Worm (Caenorhabditis elegans): ENCODE data around the gene srh-281.

The srh-281 gene

DNA sequence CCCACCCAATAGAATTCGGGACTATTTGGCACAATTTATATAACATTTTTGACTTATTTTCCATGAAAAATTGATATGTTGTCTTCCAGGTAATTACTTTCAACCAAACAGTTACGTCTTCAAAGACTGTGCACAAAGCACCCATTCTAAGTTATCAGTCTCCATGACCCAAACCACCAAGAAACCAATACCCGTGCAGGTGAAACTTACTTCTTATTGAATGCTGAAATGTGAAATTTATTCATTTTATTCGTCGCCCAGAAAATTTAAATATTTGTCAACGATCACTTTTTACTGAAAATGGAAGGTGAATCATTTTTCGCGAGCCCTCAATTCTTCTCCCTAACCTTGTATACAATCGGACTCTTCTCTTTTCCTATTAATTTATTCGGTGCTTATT is at the start of gene srh-281:
srh-281 (plus strand) TSS at position 301 of the 400 bp plus-strand sequence.
- TF ChIP-seq ceh-36 (tag; optimal IDR thresholded peaks at IDR 0.05) (no peak), F13C5.2 (tag; optimal IDR thresholded peaks at IDR 0.05) (no peak), ets-7 (tag; optimal IDR thresholded peaks at IDR 0.05) (no peak), ceh-13 (GFP tag; optimal IDR thresholded peaks at IDR 0.05) (no peak), tbx-11 (GFP tag; IDR thresholded peaks at IDR 0.05) (no peak), tra-4 (tag; optimal IDR thresholded peaks at IDR 0.05) (no peak), tbx-37 (GFP tag; conservative IDR thresholded peaks at IDR 0.05) (no peak), sea-1 (GFP tag; conservative IDR thresholded peaks at IDR 0.05) (no peak), flt-1 (GFP tag; IDR thresholded peaks at IDR 0.05) (no peak), ama-1 (optimal IDR thresholded peaks at IDR 0.05) (no peak), hmg-4 (GFP tag; optimal IDR thresholded peaks at IDR 0.05) (no peak), hmbx-1 (tag; optimal IDR thresholded peaks at IDR 0.05) (no peak), hnd-1 (tag; optimal IDR thresholded peaks at IDR 0.05) (no peak), scrt-1 (GFP tag; IDR thresholded peaks at IDR 0.05) (no peak), B0310.2 (tag; optimal IDR thresholded peaks at IDR 0.05) (no peak), aly-1 (tag; optimal IDR thresholded peaks at IDR 0.05) (no peak), pes-1 (GFP tag; IDR thresholded peaks at IDR 0.05) (no peak)

DNA sequence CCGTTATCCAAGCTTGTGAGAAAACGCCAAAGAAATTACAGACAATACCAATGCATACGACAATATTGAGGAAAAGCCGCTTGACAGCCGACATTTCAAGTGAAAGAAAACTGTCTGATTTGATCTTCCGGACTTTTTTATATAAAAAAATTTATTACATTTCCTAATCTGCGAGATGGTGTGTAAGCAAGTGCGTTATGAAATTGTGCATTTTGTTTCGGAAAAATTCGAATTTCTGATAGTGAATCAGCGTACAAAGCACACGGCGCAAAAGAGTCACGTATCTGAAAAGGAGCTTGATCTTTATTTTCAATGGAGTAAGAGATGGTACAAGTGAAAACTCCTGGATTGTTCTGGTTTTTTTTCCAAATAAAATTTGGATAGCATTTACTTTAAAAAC is 49.5 kb upstream of the srh-281 start, which contains the start of gene clc-32:
clc-32 (minus strand) TSS at position 101 of the 400 bp plus-strand sequence.
- TF ChIP-seq tbx-11 (GFP tag; IDR thresholded peaks at IDR 0.05) (no peak), tbx-37 (GFP tag; conservative IDR thresholded peaks at IDR 0.05) (no peak), ama-1 (optimal IDR thresholded peaks at IDR 0.05) (no peak), F13C5.2 (tag; optimal IDR thresholded peaks at IDR 0.05) (no peak), scrt-1 (GFP tag; IDR thresholded peaks at IDR 0.05) (no peak), sea-1 (GFP tag; conservative IDR thresholded peaks at IDR 0.05) (no peak), ceh-13 (GFP tag; optimal IDR thresholded peaks at IDR 0.05) (no peak), hnd-1 (tag; optimal IDR thresholded peaks at IDR 0.05) (no peak), hmbx-1 (tag; optimal IDR thresholded peaks at IDR 0.05) (no peak), ceh-36 (tag; optimal IDR thresholded peaks at IDR 0.05) (no peak), B0310.2 (tag; optimal IDR thresholded peaks at IDR 0.05) (no peak), hmg-4 (GFP tag; optimal IDR thresholded peaks at IDR 0.05) (no peak), ets-7 (tag; optimal IDR thresholded peaks at IDR 0.05) (no peak), tra-4 (tag; optimal IDR thresholded peaks at IDR 0.05) (no peak)

DNA sequence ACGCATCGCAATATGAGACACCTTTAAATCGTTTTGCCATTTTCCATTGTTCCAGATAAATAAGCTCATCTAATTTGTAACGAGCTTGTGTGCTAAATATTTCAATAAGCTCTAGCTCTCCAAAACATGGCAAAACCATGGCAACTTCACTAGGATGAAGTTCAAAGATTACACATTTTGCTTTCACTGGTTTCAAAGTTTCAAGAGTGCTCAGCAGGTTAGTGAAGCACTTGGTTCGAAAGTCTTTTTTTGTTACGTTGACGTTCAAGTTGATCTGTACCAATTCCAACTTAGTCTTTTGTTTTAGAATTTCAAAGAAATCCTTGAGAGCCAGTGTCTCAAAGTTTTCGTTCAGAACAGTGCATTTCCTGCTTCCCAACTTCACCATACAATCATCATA is 48.2 kb upstream of the srh-281 start, which contains the start of gene fbxa-18:
fbxa-18 (plus strand) TSS at position 301 of the 400 bp plus-strand sequence.
- no peak for TF ChIP-seq ceh-36 (tag; optimal IDR thresholded peaks at IDR 0.05)
- no peak for TF ChIP-seq ceh-13 (GFP tag; optimal IDR thresholded peaks at IDR 0.05)
- TF ChIP-seq flt-1 (GFP tag; IDR thresholded peaks at IDR 0.05) = no peak
- no peak for TF ChIP-seq ama-1 (optimal IDR thresholded peaks at IDR 0.05)
- no peak for TF ChIP-seq scrt-1 (GFP tag; IDR thresholded peaks at IDR 0.05)
- no peak for TF ChIP-seq hnd-1 (tag; optimal IDR thresholded peaks at IDR 0.05)
- no peak for TF ChIP-seq aly-1 (tag; optimal IDR thresholded peaks at IDR 0.05)
- no peak for TF ChIP-seq tbx-37 (GFP tag; conservative IDR thresholded peaks at IDR 0.05)
- no peak for TF ChIP-seq hmbx-1 (tag; optimal IDR thresholded peaks at IDR 0.05)
- no peak for TF ChIP-seq hmg-4 (GFP tag; optimal IDR thresholded peaks at IDR 0.05)
- no peak for TF ChIP-seq tbx-11 (GFP tag; IDR thresholded peaks at IDR 0.05)

DNA sequence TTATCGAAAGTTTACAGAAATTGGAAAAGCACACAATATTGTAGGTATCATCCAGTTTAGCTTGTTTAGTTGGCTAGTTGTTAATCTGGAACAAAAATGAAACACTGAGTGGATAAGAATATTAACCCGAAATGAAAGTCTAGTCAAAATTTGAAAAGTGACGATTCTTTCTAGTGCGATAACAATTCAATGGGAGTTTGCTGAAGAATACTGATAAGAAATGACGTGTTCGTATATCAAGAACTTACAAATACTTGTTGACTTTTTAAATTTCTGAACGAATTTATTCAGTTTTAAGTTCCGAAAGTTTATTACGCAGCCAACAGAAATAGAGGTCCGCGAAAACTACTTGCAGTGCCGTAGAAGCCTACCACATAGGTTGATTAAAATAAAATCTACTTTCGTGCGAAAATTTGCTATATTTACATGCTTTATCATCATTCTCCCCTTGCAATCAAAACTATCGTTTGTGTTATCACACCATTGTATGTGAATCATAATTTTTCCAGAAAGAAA is 47.5 kb upstream of the srh-281 start, which contains the start of gene fbxa-88:
fbxa-88 (minus strand) TSS at position 51 of the 516 bp plus-strand sequence.
- no peak for TF ChIP-seq F13C5.2 (tag; optimal IDR thresholded peaks at IDR 0.05)

DNA sequence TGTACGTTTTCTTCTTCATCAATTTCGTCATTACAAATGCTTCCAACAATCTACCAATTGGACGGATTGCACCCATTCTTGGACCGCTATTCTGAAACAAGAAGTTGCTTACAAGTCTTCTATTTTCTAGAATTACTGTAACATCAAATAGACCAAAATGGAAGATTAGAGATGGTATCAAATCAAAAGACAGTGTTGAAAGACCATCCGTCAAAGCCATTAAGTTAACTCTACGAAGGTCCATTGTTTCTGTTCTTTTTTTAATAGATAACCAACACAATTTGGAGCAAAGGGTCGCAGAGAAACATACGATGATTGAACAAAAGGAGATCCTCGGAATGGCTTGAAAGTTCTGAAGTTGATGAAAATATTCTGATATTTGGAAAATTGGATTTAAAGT is 45.6 kb upstream of the srh-281 start:
- TF ChIP-seq tbx-37 (GFP tag; conservative IDR thresholded peaks at IDR 0.05) (no peak), ceh-36 (tag; optimal IDR thresholded peaks at IDR 0.05) (no peak), sea-1 (GFP tag; conservative IDR thresholded peaks at IDR 0.05) (no peak), scrt-1 (GFP tag; IDR thresholded peaks at IDR 0.05) (no peak), aly-1 (tag; optimal IDR thresholded peaks at IDR 0.05) (no peak), hnd-1 (tag; optimal IDR thresholded peaks at IDR 0.05) (no peak), hmg-4 (GFP tag; optimal IDR thresholded peaks at IDR 0.05) (no peak), B0310.2 (tag; optimal IDR thresholded peaks at IDR 0.05) (no peak), tbx-11 (GFP tag; IDR thresholded peaks at IDR 0.05) (no peak), flt-1 (GFP tag; IDR thresholded peaks at IDR 0.05) (no peak), ceh-13 (GFP tag; optimal IDR thresholded peaks at IDR 0.05) (no peak), F13C5.2 (tag; optimal IDR thresholded peaks at IDR 0.05) (no peak), ama-1 (optimal IDR thresholded peaks at IDR 0.05) (no peak), tra-4 (tag; optimal IDR thresholded peaks at IDR 0.05) (no peak), hmbx-1 (tag; optimal IDR thresholded peaks at IDR 0.05) (no peak)

DNA sequence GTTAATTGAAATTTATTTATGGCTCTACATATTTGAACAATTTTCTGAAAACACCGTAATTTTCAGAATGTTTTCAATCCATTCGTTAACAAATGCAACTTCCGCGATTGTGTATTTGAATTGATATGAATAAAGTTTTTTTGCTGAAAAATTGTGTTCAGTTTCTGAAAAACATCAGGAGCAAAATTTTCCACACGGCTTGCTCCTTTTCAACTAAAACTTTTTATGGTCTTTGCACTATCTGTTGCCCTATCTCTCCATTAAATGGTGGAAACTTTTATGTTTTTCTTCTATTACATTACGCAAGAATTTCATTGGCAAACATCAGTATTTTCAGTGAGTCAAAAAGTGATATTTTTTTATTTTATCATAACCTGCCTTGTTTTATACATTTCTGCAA is 41.8 kb upstream of the srh-281 start, which contains the start of gene F10A3.4:
F10A3.4 (plus strand) TSS at position 301 of the 400 bp plus-strand sequence.
- TF ChIP-seq ceh-13 (GFP tag; optimal IDR thresholded peaks at IDR 0.05) (no peak), aly-1 (tag; optimal IDR thresholded peaks at IDR 0.05) (no peak), pes-1 (GFP tag; IDR thresholded peaks at IDR 0.05) (no peak), ceh-36 (tag; optimal IDR thresholded peaks at IDR 0.05) (no peak), scrt-1 (GFP tag; IDR thresholded peaks at IDR 0.05) (no peak), hmbx-1 (tag; optimal IDR thresholded peaks at IDR 0.05) (no peak), F13C5.2 (tag; optimal IDR thresholded peaks at IDR 0.05) (no peak), hmg-4 (GFP tag; optimal IDR thresholded peaks at IDR 0.05) (no peak), flt-1 (GFP tag; IDR thresholded peaks at IDR 0.05) (no peak), tbx-37 (GFP tag; conservative IDR thresholded peaks at IDR 0.05) (no peak), ama-1 (optimal IDR thresholded peaks at IDR 0.05) (no peak), ets-7 (tag; optimal IDR thresholded peaks at IDR 0.05) (no peak), tbx-11 (GFP tag; IDR thresholded peaks at IDR 0.05) (no peak), sea-1 (GFP tag; conservative IDR thresholded peaks at IDR 0.05) (no peak), tra-4 (tag; optimal IDR thresholded peaks at IDR 0.05) (no peak), hnd-1 (tag; optimal IDR thresholded peaks at IDR 0.05) (no peak), B0310.2 (tag; optimal IDR thresholded peaks at IDR 0.05) (no peak)

DNA sequence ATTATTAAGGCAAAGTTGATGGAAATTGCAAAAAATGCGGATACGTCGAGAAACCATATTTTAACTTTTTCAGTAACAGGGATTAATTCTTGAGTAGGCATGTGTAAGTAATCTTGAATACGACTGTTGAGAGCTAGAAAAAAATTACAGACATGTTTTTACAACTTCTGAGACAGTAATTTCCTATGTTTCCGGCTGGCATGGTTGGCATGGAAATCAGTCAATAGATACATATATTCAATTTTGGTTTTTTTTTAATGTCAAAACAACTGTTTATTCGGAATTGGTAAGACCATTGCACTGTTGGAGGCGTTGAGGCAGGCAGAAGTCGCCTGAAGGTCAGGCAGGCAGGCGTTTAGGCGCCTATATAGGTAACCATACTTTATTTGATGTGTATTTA is 37.2 kb upstream of the srh-281 start, which contains the start of gene str-254:
str-254 (minus strand) TSS at position 101 of the 400 bp plus-strand sequence.
- TF ChIP-seq F13C5.2 (tag; optimal IDR thresholded peaks at IDR 0.05) = no peak
- no peak for TF ChIP-seq aly-1 (tag; optimal IDR thresholded peaks at IDR 0.05)
- no peak for TF ChIP-seq tbx-37 (GFP tag; conservative IDR thresholded peaks at IDR 0.05)

Data from whole organism, early embryonic.